Worm (Caenorhabditis elegans) whole organism, mixed stage, embryonic: ENCODE results near the gene clh-6.

Experiments
- M03D4.4 ChIP-seq: sonication (generic microtip); optimal IDR thresholded peaks from 2 replicates; lab custom pipeline; 2017; ENCODE audit warnings: mild to moderate bottlenecking, missing genetic modification characterization, missing compliant biosample characterization
- bed-3 ChIP-seq: fragments of 200-800 bp; sonication (Bioruptor generic); optimal IDR thresholded peaks from 3 replicates; lab custom pipeline; 2018; ENCODE audit warnings: mild to moderate bottlenecking, missing genetic modification characterization, moderate library complexity, missing compliant biosample characterization
- blmp-1 ChIP-seq: fragments of 150-350 bp; optimal IDR thresholded peaks from 2 replicates; lab custom pipeline; 2014; ENCODE audit warnings: missing biosample characterization, missing genetic modification characterization
- ceh-39 ChIP-seq: fragments of 150-350 bp; optimal IDR thresholded peaks from 2 replicates; lab custom pipeline; 2014; ENCODE audit warnings: missing biosample characterization, missing genetic modification characterization
- ceh-43 ChIP-seq: fragments of 200-800 bp; sonication (Bioruptor generic); optimal IDR thresholded peaks from 2 replicates; lab custom pipeline; 2018; ENCODE audit warnings: mild to moderate bottlenecking, missing genetic modification characterization, moderate library complexity, missing compliant biosample characterization
- ces-1 ChIP-seq: fragments of 150-350 bp; optimal IDR thresholded peaks from 2 replicates; lab custom pipeline; 2014; ENCODE audit warnings: missing biosample characterization, missing genetic modification reagents, missing genetic modification characterization
- cnd-1 ChIP-seq: fragments of 200-800 bp; sonication (Bioruptor generic); optimal IDR thresholded peaks from 2 replicates; lab custom pipeline; 2018; ENCODE audit warnings: mild to moderate bottlenecking, missing genetic modification characterization, missing compliant biosample characterization
- drap-1 ChIP-seq: fragments of 200-800 bp; sonication (Bioruptor generic); optimal IDR thresholded peaks from 3 replicates; lab custom pipeline; 2018; ENCODE audit warnings: mild to moderate bottlenecking, missing genetic modification characterization, missing compliant biosample characterization
- elt-1 ChIP-seq: sonication (generic microtip); optimal IDR thresholded peaks from 2 replicates; lab custom pipeline; 2017; ENCODE audit warnings: missing genetic modification characterization, mild to moderate bottlenecking, missing compliant biosample characterization, antibody characterized with exemption, moderate library complexity, borderline replicate concordance; ENCODE audit not compliant: insufficient read depth
- elt-3 ChIP-seq: fragments of 150-350 bp; optimal IDR thresholded peaks from 2 replicates; lab custom pipeline; 2014; ENCODE audit warnings: missing biosample characterization, missing genetic modification characterization
- flh-1 ChIP-seq: fragments of 200-800 bp; sonication (Bioruptor generic); optimal IDR thresholded peaks from 2 replicates; lab custom pipeline; 2018; ENCODE audit warnings: mild to moderate bottlenecking, missing genetic modification characterization, moderate library complexity, missing compliant biosample characterization
- hlh-1 ChIP-seq: fragments of 150-350 bp; optimal IDR thresholded peaks from 2 replicates; lab custom pipeline; 2014; ENCODE audit warnings: missing biosample characterization, missing genetic modification reagents, missing genetic modification characterization
- lin-13 ChIP-seq: fragments of 150-350 bp; optimal IDR thresholded peaks from 2 replicates; lab custom pipeline; 2014; ENCODE audit warnings: missing biosample characterization, missing genetic modification characterization
- lin-32 ChIP-seq: fragments of 200-800 bp; sonication (Bioruptor generic); optimal IDR thresholded peaks from 2 replicates; lab custom pipeline; 2018; ENCODE audit warnings: mild to moderate bottlenecking, missing genetic modification characterization, missing compliant biosample characterization
- lsy-2 ChIP-seq: fragments of 150-350 bp; optimal IDR thresholded peaks from 2 replicates; lab custom pipeline; 2014; ENCODE audit warnings: missing biosample characterization, missing genetic modification characterization
- mab-5 ChIP-seq: fragments of 150-350 bp; optimal IDR thresholded peaks from 2 replicates; lab custom pipeline; 2014; ENCODE audit warnings: missing biosample characterization, missing genetic modification characterization
- mep-1 ChIP-seq: fragments of 150-350 bp; optimal IDR thresholded peaks from 2 replicates; lab custom pipeline; 2017; ENCODE audit warnings: missing biosample characterization, missing genetic modification reagents, missing genetic modification characterization, inconsistent platforms
- mls-2 ChIP-seq: sonication (generic microtip); optimal IDR thresholded peaks from 2 replicates; lab custom pipeline; 2016; ENCODE audit warnings: mild to moderate bottlenecking, missing genetic modification characterization, moderate library complexity, missing compliant biosample characterization
- nhr-12 ChIP-seq: fragments of 150-350 bp; optimal IDR thresholded peaks from 2 replicates; lab custom pipeline; 2014; ENCODE audit warnings: missing biosample characterization, missing genetic modification characterization
- nhr-2 ChIP-seq: fragments of 150-350 bp; optimal IDR thresholded peaks from 2 replicates; lab custom pipeline; 2014; ENCODE audit warnings: missing biosample characterization, missing genetic modification characterization
- nhr-237 ChIP-seq: fragments of 150-350 bp; optimal IDR thresholded peaks from 2 replicates; lab custom pipeline; 2014; ENCODE audit warnings: missing biosample characterization, missing genetic modification characterization
- nhr-76 ChIP-seq: sonication (generic microtip); optimal IDR thresholded peaks from 2 replicates; lab custom pipeline; 2017; ENCODE audit warnings: missing biosample characterization, missing genetic modification characterization
- pha-4 ChIP-seq: fragments of 150-350 bp; optimal IDR thresholded peaks from 2 replicates; lab custom pipeline; 2018; ENCODE audit warnings: missing biosample characterization, missing genetic modification reagents, missing genetic modification characterization
- snpc-4 ChIP-seq: fragments of 150-350 bp; optimal IDR thresholded peaks from 2 replicates; lab custom pipeline; 2014; ENCODE audit warnings: missing biosample characterization, missing genetic modification characterization
- tbx-8 ChIP-seq: fragments of 200-800 bp; sonication (Bioruptor generic); optimal IDR thresholded peaks from 2 replicates; lab custom pipeline; 2018; ENCODE audit warnings: mild to moderate bottlenecking, missing genetic modification characterization, moderate library complexity, missing compliant biosample characterization
- unc-120 ChIP-seq: sonication (generic microtip); optimal IDR thresholded peaks from 2 replicates; lab custom pipeline; 2017; ENCODE audit warnings: missing genetic modification characterization, missing compliant biosample characterization; ENCODE audit not compliant: poor library complexity, severe bottlenecking
- unc-39 ChIP-seq: fragments of 150-350 bp; optimal IDR thresholded peaks from 2 replicates; lab custom pipeline; 2014; ENCODE audit warnings: missing biosample characterization, missing genetic modification characterization
- unc-62 ChIP-seq: fragments of 150-350 bp; optimal IDR thresholded peaks from 2 replicates; lab custom pipeline; 2014; ENCODE audit warnings: missing biosample characterization, missing genetic modification reagents, missing genetic modification characterization
- zip-8 ChIP-seq: fragments of 150-350 bp; optimal IDR thresholded peaks from 2 replicates; lab custom pipeline; 2014; ENCODE audit warnings: missing biosample characterization, missing genetic modification characterization

The clh-6 gene

ce11 chrV:12095865-12096264 lies 32.7 kb upstream of the clh-6 start, which contains the start of gene nhr-207:
Gene nhr-207, plus strand, starts transcription at chrV:12096146.
- TF ChIP-seq ces-1 (GFP tag; lab: Kevin White, UChicago) (peak; percentile 28), nhr-76 (tag; lab: Kevin White, UChicago) (no peak)

- TF ChIP-seq lin-13: no peak
- peak; percentile 42 for TF ChIP-seq elt-1 (tag; lab: Kevin White, UChicago)
These were observed 30.9 kb upstream of the clh-6 start, which contains the start of gene nhr-208 for ce11 chrV:12094030-12094429. Gene nhr-208, plus strand, starts transcription at chrV:12094317.

ce11 chrV:12091759-12092158 lies 28.6 kb upstream of the clh-6 start, which contains the start of gene nhr-206:
Gene nhr-206, plus strand, starts transcription at chrV:12092006.
- no peak for TF ChIP-seq drap-1 (GFP tag; lab: Kevin White, UChicago)
- no peak for TF ChIP-seq unc-39 (tag; lab: Kevin White, UChicago)

- no peak for TF ChIP-seq flh-1 (GFP tag; lab: Kevin White, UChicago)
- no peak for TF ChIP-seq drap-1 (GFP tag; lab: Kevin White, UChicago)
- no peak for TF ChIP-seq mep-1 (tag; lab: Kevin White, UChicago)
- no peak for TF ChIP-seq cnd-1 (tag; lab: Kevin White, UChicago)
- TF ChIP-seq lsy-2: no peak
- no peak for TF ChIP-seq nhr-2 (tag; lab: Kevin White, UChicago)
- no peak for TF ChIP-seq M03D4.4 (tag; lab: Kevin White, UChicago)
- TF ChIP-seq mab-5: no peak
- no peak for TF ChIP-seq bed-3 (GFP tag; lab: Kevin White, UChicago)
- TF ChIP-seq ceh-43 (GFP tag; lab: Kevin White, UChicago): no peak
- no peak for TF ChIP-seq nhr-237 (tag; lab: Kevin White, UChicago)
- TF ChIP-seq tbx-8 (GFP tag; lab: Kevin White, UChicago): no peak
- no peak for TF ChIP-seq nhr-76 (tag; lab: Kevin White, UChicago)
- TF ChIP-seq pha-4 (tag; lab: Kevin White, UChicago): no peak
- TF ChIP-seq zip-8 (tag; lab: Kevin White, UChicago): no peak
These were observed 25.6 kb upstream of the clh-6 start, which contains the start of gene R07B7.12 for ce11 chrV:12088773-12089172. Gene R07B7.12, plus strand, starts transcription at chrV:12089073.

ce11 chrV:12086934-12087333 lies 23.8 kb upstream of the clh-6 start, which contains the start of gene gana-1:
Gene gana-1, plus strand, starts transcription at chrV:12087234.
- TF ChIP-seq snpc-4 (tag; lab: Kevin White, UChicago): no peak
- no peak for TF ChIP-seq unc-62 (GFP tag; lab: Kevin White, UChicago)
- TF ChIP-seq ceh-43 (GFP tag; lab: Kevin White, UChicago): no peak
- TF ChIP-seq ceh-39: no peak
- no peak for TF ChIP-seq lin-32 (GFP tag; lab: Kevin White, UChicago)
- no peak for TF ChIP-seq nhr-12 (tag; lab: Kevin White, UChicago)
- TF ChIP-seq unc-120 (tag; lab: Kevin White, UChicago): no peak
- no peak for TF ChIP-seq lin-13
- no peak for TF ChIP-seq mep-1 (tag; lab: Kevin White, UChicago)
- no peak for TF ChIP-seq elt-3 (tag; lab: Kevin White, UChicago)
- TF ChIP-seq blmp-1 (tag; lab: Kevin White, UChicago): no peak
- TF ChIP-seq cnd-1 (tag; lab: Kevin White, UChicago): no peak
- no peak for TF ChIP-seq lsy-2
- TF ChIP-seq elt-1 (tag; lab: Kevin White, UChicago): no peak
- TF ChIP-seq M03D4.4 (tag; lab: Kevin White, UChicago): no peak
- no peak for TF ChIP-seq hlh-1 (tag; lab: Kevin White, UChicago)
- no peak for TF ChIP-seq nhr-2 (tag; lab: Kevin White, UChicago)
- TF ChIP-seq mab-5: no peak
- no peak for TF ChIP-seq tbx-8 (GFP tag; lab: Kevin White, UChicago)
- TF ChIP-seq mls-2: no peak
